Fruit fly (Drosophila melanogaster) whole organism, prepupa: ENCODE measurements around the gene CG9676.

Experiments
- Blimp-1 ChIP-seq: fragments of 200-800 bp; sonication (Bioruptor generic); optimal IDR thresholded peaks from 3 replicates; lab custom pipeline; 2017; ENCODE audit warnings: missing biosample characterization, missing genetic modification characterization, mild to moderate bottlenecking, moderate library complexity, missing genetic modification reagents
- CG10669 ChIP-seq: fragments of 200-800 bp; sonication (Bioruptor generic); optimal IDR thresholded peaks from 3 replicates; lab custom pipeline; 2018; ENCODE audit warnings: missing biosample characterization, mild to moderate bottlenecking, missing genetic modification characterization, moderate library complexity
- CG11294 ChIP-seq: fragments of 200-800 bp; sonication (Bioruptor generic); IDR thresholded peaks from 2 replicates; pipeline ENCODE4 v1.3.6; 2022; ENCODE audit warnings: missing biosample characterization, missing genetic modification characterization
- CG11902 ChIP-seq: fragments of 200-800 bp; sonication (Bioruptor generic); optimal IDR thresholded peaks from 3 replicates; lab custom pipeline; 2016; ENCODE audit warnings: missing biosample characterization, missing genetic modification characterization
- CG15336 ChIP-seq: fragments of 200-800 bp; sonication (Bioruptor generic); IDR thresholded peaks from 2 replicates; pipeline ENCODE4 v1.3.6; 2022; ENCODE audit warnings: missing biosample characterization, missing genetic modification characterization
- CG1621 ChIP-seq: fragments of 200-800 bp; sonication (Bioruptor generic); optimal IDR thresholded peaks from 3 replicates; lab custom pipeline; 2018; ENCODE audit warnings: missing biosample characterization, mild to moderate bottlenecking, missing genetic modification characterization
- CG16779 ChIP-seq: fragments of 200-800 bp; sonication (Bioruptor generic); optimal IDR thresholded peaks from 3 replicates; lab custom pipeline; 2017; ENCODE audit warnings: missing biosample characterization, mild to moderate bottlenecking, missing genetic modification characterization
- CG3032 ChIP-seq: fragments of 200-800 bp; optimal IDR thresholded peaks from 2 replicates; lab custom pipeline; 2019; ENCODE audit warnings: missing biosample characterization, mild to moderate bottlenecking, missing genetic modification characterization, moderate library complexity
- CG32006 ChIP-seq: fragments of 200-800 bp; sonication (Bioruptor generic); optimal IDR thresholded peaks from 3 replicates; lab custom pipeline; 2017; ENCODE audit warnings: missing biosample characterization, mild to moderate bottlenecking, missing genetic modification characterization
- CG34406 ChIP-seq: fragments of 200-800 bp; sonication (Bioruptor generic); optimal IDR thresholded peaks from 3 replicates; lab custom pipeline; 2016; ENCODE audit warnings: missing biosample characterization, missing genetic modification characterization
- CG3919 ChIP-seq: fragments of 200-800 bp; sonication (Bioruptor generic); optimal IDR thresholded peaks from 3 replicates; lab custom pipeline; 2016; ENCODE audit warnings: missing biosample characterization, missing genetic modification characterization
- CG4318 ChIP-seq: fragments of 200-800 bp; sonication (Bioruptor generic); optimal IDR thresholded peaks from 3 replicates; lab custom pipeline; 2017; ENCODE audit warnings: missing biosample characterization, mild to moderate bottlenecking, missing genetic modification characterization
- CG6163 ChIP-seq: fragments of 200-800 bp; sonication (Bioruptor generic); IDR thresholded peaks from 3 replicates; pipeline ENCODE4 v1.3.6; 2022; ENCODE audit warnings: missing biosample characterization, missing genetic modification characterization
- CG6808 ChIP-seq: fragments of 200-800 bp; sonication (Bioruptor generic); optimal IDR thresholded peaks from 3 replicates; lab custom pipeline; 2017; ENCODE audit warnings: missing biosample characterization, missing genetic modification characterization, mild to moderate bottlenecking, moderate library complexity, missing genetic modification reagents
- CG7368 ChIP-seq: fragments of 200-800 bp; sonication (Bioruptor generic); optimal IDR thresholded peaks from 3 replicates; lab custom pipeline; 2016; ENCODE audit warnings: missing biosample characterization, missing genetic modification characterization
- Eip75B ChIP-seq: fragments of 200-800 bp; sonication (Bioruptor generic); optimal IDR thresholded peaks from 3 replicates; lab custom pipeline; 2016; ENCODE audit warnings: missing biosample characterization, missing genetic modification characterization
- Eip78C ChIP-seq: fragments of 200-800 bp; sonication (Bioruptor generic); peaks from one replicate; lab custom pipeline; 2016; ENCODE audit warnings: missing biosample characterization, missing genetic modification characterization
- Eip93F ChIP-seq: fragments of 200-800 bp; sonication (Bioruptor generic); optimal IDR thresholded peaks from 2 replicates; lab custom pipeline; 2016; ENCODE audit warnings: missing biosample characterization, mild to moderate bottlenecking, missing genetic modification characterization
- Ets21C ChIP-seq: fragments of 200-800 bp; sonication (Bioruptor generic); optimal IDR thresholded peaks from 3 replicates; lab custom pipeline; 2016; ENCODE audit warnings: missing biosample characterization, missing genetic modification characterization
- Ets96B ChIP-seq: fragments of 200-800 bp; optimal IDR thresholded peaks from 2 replicates; lab custom pipeline; 2019; ENCODE audit warnings: missing biosample characterization, mild to moderate bottlenecking, missing genetic modification characterization, moderate library complexity
- Hr4 ChIP-seq: fragments of 200-800 bp; sonication (Bioruptor generic); optimal IDR thresholded peaks from 3 replicates; lab custom pipeline; 2016; ENCODE audit warnings: missing biosample characterization, missing genetic modification characterization
- Lpt ChIP-seq: fragments of 200-800 bp; sonication (Bioruptor generic); optimal IDR thresholded peaks from 3 replicates; lab custom pipeline; 2016; ENCODE audit warnings: missing biosample characterization, missing genetic modification characterization
- OdsH ChIP-seq: fragments of 200-800 bp; sonication (Bioruptor generic); optimal IDR thresholded peaks from 3 replicates; lab custom pipeline; 2016; ENCODE audit warnings: missing biosample characterization, missing genetic modification characterization
- achi ChIP-seq: fragments of 200-800 bp; sonication (Bioruptor generic); optimal IDR thresholded peaks from 3 replicates; lab custom pipeline; 2016; ENCODE audit warnings: missing biosample characterization, missing genetic modification characterization
- acj6 ChIP-seq: fragments of 200-800 bp; sonication (Bioruptor generic); optimal IDR thresholded peaks from 3 replicates; lab custom pipeline; 2016; ENCODE audit warnings: missing biosample characterization, missing genetic modification characterization
- cyc ChIP-seq: fragments of 200-800 bp; sonication (Bioruptor generic); optimal IDR thresholded peaks from 3 replicates; lab custom pipeline; 2016; ENCODE audit warnings: missing biosample characterization, missing genetic modification characterization
- eg ChIP-seq: fragments of 200-800 bp; sonication (Bioruptor generic); IDR thresholded peaks from 3 replicates; pipeline ENCODE4 v1.3.6; 2022; ENCODE audit warnings: missing biosample characterization, missing genetic modification characterization
- fd85E ChIP-seq: fragments of 200-800 bp; sonication (Bioruptor generic); optimal IDR thresholded peaks from 3 replicates; lab custom pipeline; 2016; ENCODE audit warnings: missing biosample characterization, missing genetic modification characterization
- fkh ChIP-seq: fragments of 200-800 bp; sonication (Bioruptor generic); optimal IDR thresholded peaks from 3 replicates; lab custom pipeline; 2017; ENCODE audit warnings: missing biosample characterization, mild to moderate bottlenecking, missing genetic modification characterization, moderate library complexity
- lz ChIP-seq: fragments of 200-800 bp; sonication (Bioruptor generic); optimal IDR thresholded peaks from 3 replicates; lab custom pipeline; 2016; ENCODE audit warnings: missing biosample characterization, missing genetic modification characterization
- spab ChIP-seq: fragments of 200-800 bp; sonication (Bioruptor generic); optimal IDR thresholded peaks from 2 replicates; lab custom pipeline; 2017; ENCODE audit warnings: missing biosample characterization, mild to moderate bottlenecking, missing genetic modification characterization, missing genetic modification reagents
- svp ChIP-seq: fragments of 200-800 bp; sonication (Bioruptor generic); peaks from one replicate; lab custom pipeline; 2016; ENCODE audit warnings: missing biosample characterization, missing genetic modification characterization

Gene CG9676

DNA sequence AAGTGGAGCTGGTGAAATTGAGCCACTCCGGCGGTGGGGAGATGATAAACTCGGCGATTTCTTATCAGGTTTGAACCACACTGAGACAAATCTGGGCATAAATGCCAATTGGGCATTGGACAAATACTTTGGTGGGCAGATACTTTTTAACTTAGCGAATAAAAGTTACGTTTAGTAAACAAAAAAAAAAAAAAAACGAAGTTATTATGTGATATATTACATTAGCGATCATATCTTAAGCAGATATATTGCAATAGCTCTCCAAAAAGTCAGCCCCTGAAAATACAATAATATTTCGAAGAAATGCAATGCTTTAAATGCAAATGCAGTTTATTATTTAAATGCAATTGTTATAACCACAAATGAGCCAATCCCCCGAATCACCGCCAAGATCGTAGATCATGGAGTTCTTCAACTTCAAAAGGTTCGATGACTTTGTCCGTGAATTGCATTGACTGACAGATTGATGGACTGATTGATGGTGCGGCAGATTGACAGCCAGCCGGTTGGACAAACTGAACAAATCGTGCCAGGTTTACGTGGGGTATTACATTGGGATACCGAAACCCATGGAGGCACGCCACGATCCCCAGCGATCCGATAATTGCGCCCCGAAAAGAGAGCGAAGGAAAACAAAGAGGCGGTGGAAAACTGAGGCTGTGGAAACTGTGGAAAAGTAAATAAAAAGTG lies 1.9 kb downstream of the CG9676 start:
- TF ChIP-seq Blimp-1 (GFP tag; lab: Kevin White, UChicago) = no peak
- no peak for TF ChIP-seq CG3032 (tag; lab: Kevin White, UChicago)
- TF ChIP-seq lz (GFP tag; lab: Kevin White, UChicago) = no peak
- peak; percentile 50 for TF ChIP-seq CG32006 (GFP tag; lab: Kevin White, UChicago)
- no peak for TF ChIP-seq Ets96B (tag; lab: Kevin White, UChicago)
- no peak for TF ChIP-seq CG6808 (GFP tag; lab: Kevin White, UChicago)
- no peak for TF ChIP-seq CG34406 (GFP tag; lab: Kevin White, UChicago)
- TF ChIP-seq CG11902 (GFP tag; lab: Kevin White, UChicago) = no peak
- TF ChIP-seq acj6 (GFP tag; lab: Kevin White, UChicago) = no peak
- TF ChIP-seq CG7368 = no peak
- peak; percentile 11 for TF ChIP-seq CG4318 (GFP tag; lab: Kevin White, UChicago)
- no peak for TF ChIP-seq Eip75B (GFP tag; lab: Kevin White, UChicago)
- TF ChIP-seq Hr4 (GFP tag; lab: Kevin White, UChicago) = peak; percentile 36
- TF ChIP-seq spab = no peak
- no peak for TF ChIP-seq CG11294 (GFP tag; lab: Robert Waterston, UW)
- TF ChIP-seq CG1621 = no peak
- TF ChIP-seq CG15336 (GFP tag; lab: Robert Waterston, UW) = 0 out of 2 replicates have a peak, but pooled peaks have one; percentile 19
- no peak for TF ChIP-seq cyc (GFP tag; lab: Kevin White, UChicago)
- TF ChIP-seq CG6163 (GFP tag; lab: Robert Waterston, UW) = no peak
- peak; percentile 46 for TF ChIP-seq svp
- peak; percentile 52 for TF ChIP-seq Eip78C (GFP tag; lab: Kevin White, UChicago)

dm6 chrX:16696614-16697519 lies 3.1 kb downstream of the CG9676 start:
- TF ChIP-seq OdsH (GFP tag; lab: Kevin White, UChicago) (peak; percentile 4), CG6163 (GFP tag; lab: Robert Waterston, UW) (no peak), fkh (GFP tag; lab: Kevin White, UChicago) (no peak), Eip75B (GFP tag; lab: Kevin White, UChicago) (peak; percentile 5), fd85E (no peak), CG15336 (GFP tag; lab: Robert Waterston, UW) (peak; percentile 18; the same call in 1 of the 2 replicates), Blimp-1 (GFP tag; lab: Kevin White, UChicago) (no peak), CG32006 (GFP tag; lab: Kevin White, UChicago) (peak; percentile 69), Hr4 (GFP tag; lab: Kevin White, UChicago) (peak; percentile 13), svp (peak; percentile 33), Eip78C (GFP tag; lab: Kevin White, UChicago) (peak; percentile 66), CG4318 (GFP tag; lab: Kevin White, UChicago) (peak; percentile 8), CG6808 (GFP tag; lab: Kevin White, UChicago) (no peak), CG1621 (no peak)

DNA sequence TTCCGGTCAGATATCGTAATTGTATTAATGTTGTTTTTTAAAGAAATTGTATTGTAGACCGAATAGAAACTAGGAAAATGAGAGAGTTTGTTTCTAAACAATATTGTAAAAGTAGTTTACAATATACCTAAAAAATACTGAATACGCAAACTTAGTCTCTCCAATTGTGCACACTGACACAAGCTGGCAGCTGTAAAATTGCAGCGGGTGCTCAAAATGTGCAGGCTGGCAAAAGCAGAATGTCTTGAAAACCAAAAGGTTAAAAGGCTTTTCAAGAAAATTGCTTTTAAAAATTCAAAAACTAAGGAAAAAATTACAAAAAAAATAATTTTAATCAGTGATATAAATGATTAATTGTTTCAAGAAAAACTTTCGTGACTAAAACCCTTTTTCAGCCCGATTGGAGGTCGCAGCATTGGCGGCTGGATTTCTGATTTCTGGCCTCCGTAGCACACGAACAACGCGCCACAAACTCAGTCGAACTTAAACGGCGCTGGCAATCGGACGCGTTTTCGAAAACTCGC lies 4.2 kb downstream of the CG9676 start, which contains the start of gene CG4678:
CG4678 (plus strand) TSS at position 474 of the 524 bp plus-strand sequence.
- TF ChIP-seq svp (peak; percentile 72), OdsH (GFP tag; lab: Kevin White, UChicago) (no peak)
- TF ChIP-seq, all 60 proteins: peak for 1

DNA sequence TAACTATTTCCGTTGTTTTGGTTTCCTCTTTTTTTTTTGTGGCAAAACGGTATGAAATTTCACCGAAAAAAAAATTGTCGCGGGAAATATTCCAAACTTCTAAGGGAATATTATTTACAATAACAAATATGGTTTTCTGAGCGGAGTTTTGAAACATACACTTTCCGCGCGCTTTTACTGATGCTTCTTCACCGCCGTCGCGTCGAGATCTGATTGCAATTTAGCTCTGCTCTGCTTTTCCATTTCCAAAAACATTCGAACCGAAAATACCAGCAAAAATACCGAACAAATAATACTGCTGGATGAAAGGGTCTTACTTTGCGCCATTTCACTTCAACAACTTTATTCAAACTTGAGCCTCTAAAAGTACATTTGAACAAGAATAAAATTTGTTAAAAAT lies 5.0 kb downstream of the CG9676 start, which contains the start of gene Septin4:
Septin4 (minus strand) TSS at position 215 of the 400 bp plus-strand sequence.
- TF ChIP-seq Eip78C (GFP tag; lab: Kevin White, UChicago) (peak; percentile 82), CG10669 (no peak)

DNA sequence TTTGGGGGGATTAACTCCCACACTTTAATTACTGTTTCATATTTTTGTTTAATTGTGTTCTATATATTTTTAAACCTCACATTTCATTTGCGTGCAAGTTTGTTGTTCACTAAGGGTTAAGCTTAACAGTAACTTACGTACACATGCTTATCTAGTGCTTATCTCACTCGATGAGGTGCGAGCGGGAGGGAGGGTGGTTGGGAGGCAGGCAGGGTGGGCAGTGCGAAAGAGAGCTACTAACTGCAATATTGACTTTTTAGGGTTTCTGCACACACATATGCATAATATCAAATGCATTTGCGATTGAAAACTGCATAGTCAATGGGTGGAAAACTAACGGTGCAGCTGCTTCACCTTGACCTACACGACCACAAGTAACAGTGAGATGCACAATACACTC lies 5.5 kb downstream of the CG9676 start:
- peak; percentile 53 for TF ChIP-seq Eip78C (GFP tag; lab: Kevin White, UChicago)
- peak; percentile 31; the same call in 1 of the 3 replicates for TF ChIP-seq eg
- peak; percentile 19 for TF ChIP-seq achi (GFP tag; lab: Kevin White, UChicago)
- TF ChIP-seq Eip75B (GFP tag; lab: Kevin White, UChicago) = no peak
- no peak for TF ChIP-seq fd85E
- peak; percentile 5 for TF ChIP-seq fkh (GFP tag; lab: Kevin White, UChicago)
- TF ChIP-seq CG16779 (tag; lab: Kevin White, UChicago) = no peak
- peak; percentile 36 for TF ChIP-seq svp
- TF ChIP-seq Eip93F = no peak
- TF ChIP-seq CG34406 (GFP tag; lab: Kevin White, UChicago) = no peak
- no peak for TF ChIP-seq CG3919 (GFP tag; lab: Kevin White, UChicago)
- TF ChIP-seq Ets21C (GFP tag; lab: Kevin White, UChicago) = no peak
- TF ChIP-seq Lpt = peak; percentile 4
- TF ChIP-seq, all 60 proteins: peak for 6
